Worm (Caenorhabditis elegans) whole organism, young adult: ENCODE measurements around the gene tbx-8.

Experiments used
- B0019.2 ChIP-seq: fragments of 200-800 bp; sonication (Bioruptor generic); conservative IDR thresholded peaks from 2 replicates; pipeline ENCODE4 v1.3.6; 2022; ENCODE audit warnings: missing genetic modification reagents, missing genetic modification characterization, missing compliant biosample characterization
- B0336.3 ChIP-seq: fragments of 200-800 bp; sonication (Bioruptor generic); IDR thresholded peaks from 2 replicates; pipeline ENCODE4 v1.3.6; 2022; ENCODE audit warnings: missing genetic modification characterization, missing compliant biosample characterization
- C06A6.2 ChIP-seq: fragments of 200-800 bp; sonication (Bioruptor generic); conservative IDR thresholded peaks from 2 replicates; pipeline ENCODE4 v1.3.6; 2022; ENCODE audit warnings: missing genetic modification characterization, missing compliant biosample characterization
- F33H1.4 ChIP-seq: fragments of 200-800 bp; sonication (Bioruptor generic); IDR thresholded peaks from 2 replicates; pipeline ENCODE4 v1.3.6; 2022; ENCODE audit warnings: missing genetic modification reagents, missing genetic modification characterization, missing compliant biosample characterization
- F49E8.2 ChIP-seq: sonication (generic microtip); optimal IDR thresholded peaks from 3 replicates; lab custom pipeline; 2017; ENCODE audit warnings: missing genetic modification characterization, mild to moderate bottlenecking, missing compliant biosample characterization, antibody characterized with exemption, moderate library complexity; ENCODE audit not compliant: insufficient read depth
- F52B5.7 ChIP-seq: sonication (generic microtip); optimal IDR thresholded peaks from 2 replicates; lab custom pipeline; 2016; ENCODE audit warnings: mild to moderate bottlenecking, missing genetic modification characterization, missing compliant biosample characterization
- F55B11.4 ChIP-seq: sonication (generic microtip); optimal IDR thresholded peaks from 2 replicates; lab custom pipeline; 2016; ENCODE audit warnings: missing compliant biosample characterization, missing genetic modification characterization, borderline replicate concordance; ENCODE audit not compliant: insufficient read depth
- K12H6.12 ChIP-seq: fragments of 200-800 bp; sonication (Bioruptor generic); optimal IDR thresholded peaks from 2 replicates; lab custom pipeline; 2018; ENCODE audit warnings: mild to moderate bottlenecking, missing genetic modification characterization, missing compliant biosample characterization
- T26A5.8 ChIP-seq: sonication (generic microtip); optimal IDR thresholded peaks from 2 replicates; lab custom pipeline; 2016; ENCODE audit warnings: missing genetic modification characterization, missing compliant biosample characterization
- Y95B8A.8 ChIP-seq: fragments of 200-800 bp; sonication (Bioruptor generic); IDR thresholded peaks from 2 replicates; pipeline ENCODE4 v1.3.6; 2022; ENCODE audit warnings: missing genetic modification reagents, missing genetic modification characterization, missing compliant biosample characterization
- ZK185.1 ChIP-seq: sonication (generic microtip); optimal IDR thresholded peaks from 2 replicates; lab custom pipeline; 2016; ENCODE audit warnings: mild to moderate bottlenecking, missing genetic modification characterization, missing compliant biosample characterization; ENCODE audit not compliant: poor library complexity, severe bottlenecking
- ama-1 ChIP-seq, 3 experiments: fragments of 150-350 bp in 1 of 3; sonication (generic microtip) in 2 of 3; optimal IDR thresholded peaks; 2 replicates each; lab custom pipeline; 2014 to 2018; ENCODE audit warnings: missing biosample characterization in 2 of 3, missing genetic modification characterization in 2 of 3, missing genetic modification reagents in 2 of 3
- aptf-2 ChIP-seq: fragments of 200-800 bp; sonication (Bioruptor generic); conservative IDR thresholded peaks from 2 replicates; pipeline ENCODE4 v1.3.6; 2022; ENCODE audit warnings: missing genetic modification reagents, missing genetic modification characterization, missing compliant biosample characterization
- aptf-3 ChIP-seq: fragments of 200-800 bp; sonication (Bioruptor generic); IDR thresholded peaks from 2 replicates; pipeline ENCODE4 v1.3.6; 2022; ENCODE audit warnings: missing genetic modification characterization, missing compliant biosample characterization
- atf-7 ChIP-seq: sonication (generic microtip); optimal IDR thresholded peaks from 2 replicates; lab custom pipeline; 2017; ENCODE audit warnings: mild to moderate bottlenecking, missing genetic modification characterization, missing compliant biosample characterization
- attf-5 ChIP-seq: fragments of 200-800 bp; sonication (Bioruptor generic); optimal IDR thresholded peaks from 2 replicates; lab custom pipeline; 2018; ENCODE audit warnings: mild to moderate bottlenecking, missing genetic modification characterization, missing compliant biosample characterization
- attf-6 ChIP-seq: fragments of 200-800 bp; sonication (Bioruptor generic); IDR thresholded peaks from 2 replicates; pipeline ENCODE4 v1.3.6; 2022; ENCODE audit warnings: missing genetic modification reagents, missing genetic modification characterization, missing compliant biosample characterization
- cebp-1 ChIP-seq, 2 experiments: fragments of 200-800 bp in 1 of 2; sonication (Bioruptor generic) in 1 of 2; sonication (generic microtip) in 1 of 2; IDR thresholded peaks in 1 of 2; optimal IDR thresholded peaks in 1 of 2; 2 replicates each; pipeline versions ENCODE4 v1.3.6 to Lab custom; 2017 to 2022; ENCODE audit warnings: missing compliant biosample characterization in 2 of 2, missing genetic modification characterization in 2 of 2, mild to moderate bottlenecking in 1 of 2, missing genetic modification reagents in 1 of 2, moderate library complexity in 1 of 2
- ceh-100 ChIP-seq: fragments of 200-800 bp; sonication (Bioruptor generic); IDR thresholded peaks from 2 replicates; pipeline ENCODE4 v1.3.6; 2022; ENCODE audit warnings: missing genetic modification reagents, missing genetic modification characterization, missing compliant biosample characterization
- chd-7 ChIP-seq: sonication (generic microtip); optimal IDR thresholded peaks from 2 replicates; lab custom pipeline; 2016; ENCODE audit warnings: mild to moderate bottlenecking, missing genetic modification characterization, moderate library complexity, missing compliant biosample characterization
- ets-4 ChIP-seq: fragments of 200-800 bp; sonication (Bioruptor generic); optimal IDR thresholded peaks from 2 replicates; lab custom pipeline; 2018; ENCODE audit warnings: mild to moderate bottlenecking, missing genetic modification characterization, missing compliant biosample characterization
- hlh-12 ChIP-seq: sonication (generic microtip); optimal IDR thresholded peaks from 2 replicates; lab custom pipeline; 2016; ENCODE audit warnings: missing genetic modification characterization, missing compliant biosample characterization
- hlh-26 ChIP-seq: fragments of 200-800 bp; sonication (Bioruptor generic); conservative IDR thresholded peaks from 2 replicates; pipeline ENCODE4 v1.3.6; 2022; ENCODE audit warnings: missing genetic modification reagents, missing genetic modification characterization, missing compliant biosample characterization
- hmg-1.2 ChIP-seq: fragments of 200-800 bp; sonication (Bioruptor generic); IDR thresholded peaks from 2 replicates; pipeline ENCODE4 v1.3.6; 2022; ENCODE audit warnings: missing genetic modification reagents, missing genetic modification characterization, missing compliant biosample characterization
- hsf-1 ChIP-seq: fragments of 200-800 bp; sonication (Bioruptor generic); IDR thresholded peaks from 2 replicates; pipeline ENCODE4 v1.3.6; 2022; ENCODE audit warnings: missing genetic modification reagents, missing genetic modification characterization, missing compliant biosample characterization
- lag-1 ChIP-seq: fragments of 200-800 bp; sonication (Bioruptor generic); IDR thresholded peaks from 2 replicates; pipeline ENCODE4 v1.3.6; 2022; ENCODE audit warnings: missing genetic modification reagents, missing genetic modification characterization, missing compliant biosample characterization
- lin-35 ChIP-seq, 3 experiments: fragments of 150-350 bp in 2 of 3; sonication (generic microtip) in 1 of 3; optimal IDR thresholded peaks; 2 replicates each; lab custom pipeline; 2014 to 2018; ENCODE audit warnings: missing biosample characterization in 3 of 3, missing genetic modification characterization in 3 of 3, missing genetic modification reagents in 3 of 3
- lsl-1 ChIP-seq: fragments of 200-800 bp; sonication (Bioruptor generic); optimal IDR thresholded peaks from 2 replicates; lab custom pipeline; 2018; ENCODE audit warnings: mild to moderate bottlenecking, missing genetic modification characterization, moderate library complexity, missing compliant biosample characterization
- madf-10 ChIP-seq: sonication (generic microtip); optimal IDR thresholded peaks from 2 replicates; lab custom pipeline; 2016; ENCODE audit warnings: mild to moderate bottlenecking, missing genetic modification characterization, missing compliant biosample characterization
- mel-28 ChIP-seq: sonication (generic microtip); optimal IDR thresholded peaks from 2 replicates; lab custom pipeline; 2016; ENCODE audit warnings: borderline replicate concordance, mild to moderate bottlenecking, missing genetic modification characterization, missing compliant biosample characterization
- mxl-1 ChIP-seq: sonication (generic microtip); optimal IDR thresholded peaks from 2 replicates; lab custom pipeline; 2016; ENCODE audit warnings: missing genetic modification characterization, missing compliant biosample characterization
- nfya-1 ChIP-seq: sonication (generic microtip); optimal IDR thresholded peaks from 2 replicates; lab custom pipeline; 2017; ENCODE audit warnings: antibody characterized with exemption, missing compliant biosample characterization, missing genetic modification characterization, borderline replicate concordance; ENCODE audit not compliant: insufficient read depth
- nfyb-1 ChIP-seq: fragments of 200-800 bp; sonication (Bioruptor generic); IDR thresholded peaks from 2 replicates; pipeline ENCODE4 v1.3.6; 2022; ENCODE audit warnings: missing genetic modification reagents, missing genetic modification characterization, missing compliant biosample characterization
- nhr-27 ChIP-seq: fragments of 200-800 bp; sonication (Bioruptor generic); optimal IDR thresholded peaks from 2 replicates; lab custom pipeline; 2018; ENCODE audit warnings: mild to moderate bottlenecking, missing genetic modification characterization, moderate library complexity, missing compliant biosample characterization
- nhr-90 ChIP-seq: sonication (generic microtip); optimal IDR thresholded peaks from 2 replicates; lab custom pipeline; 2016; ENCODE audit warnings: missing genotype, mild to moderate bottlenecking, missing genetic modification characterization, missing compliant biosample characterization
- pbrm-1 ChIP-seq: fragments of 200-800 bp; sonication (Bioruptor generic); IDR thresholded peaks from 2 replicates; pipeline ENCODE4 v1.3.6; 2022; ENCODE audit warnings: missing genetic modification reagents, missing genetic modification characterization, missing compliant biosample characterization
- pha-4 ChIP-seq: fragments of 150-350 bp; sonication (generic microtip); optimal IDR thresholded peaks from 2 replicates; lab custom pipeline; 2014; ENCODE audit warnings: missing biosample characterization, missing genetic modification reagents, missing genetic modification characterization
- rec-8 ChIP-seq, 2 experiments: sonication (generic microtip); optimal IDR thresholded peaks; 2 replicates each; lab custom pipeline; 2016; ENCODE audit warnings: mild to moderate bottlenecking in 2 of 2, missing genetic modification characterization in 2 of 2, missing genetic modification reagents in 2 of 2, missing genotype in 2 of 2, missing biosample characterization in 1 of 2, missing compliant biosample characterization in 1 of 2, moderate library complexity in 1 of 2
- rpc-1 ChIP-seq, 2 experiments: fragments of 150-350 bp in 1 of 2; sonication (generic microtip) in 1 of 2; optimal IDR thresholded peaks; 2 replicates each; lab custom pipeline; 2014 to 2018; ENCODE audit warnings: missing biosample characterization in 1 of 2, missing genetic modification characterization in 1 of 2, missing genetic modification reagents in 1 of 2, missing genotype in 1 of 2
- tbp1 ChIP-seq: fragments of 200-800 bp; sonication (Bioruptor generic); optimal IDR thresholded peaks from 2 replicates; lab custom pipeline; 2018; ENCODE audit warnings: mild to moderate bottlenecking, missing genetic modification characterization, missing compliant biosample characterization
- tbx-9 ChIP-seq: sonication (generic microtip); optimal IDR thresholded peaks from 2 replicates; lab custom pipeline; 2016; ENCODE audit warnings: borderline replicate concordance, missing genetic modification characterization, inconsistent platforms, missing compliant biosample characterization
- ztf-18 ChIP-seq: sonication (generic microtip); optimal IDR thresholded peaks from 2 replicates; lab custom pipeline; 2016; ENCODE audit warnings: missing genotype, mild to moderate bottlenecking, missing genetic modification characterization, missing compliant biosample characterization
- ztf-22 ChIP-seq: fragments of 200-800 bp; sonication (Bioruptor generic); optimal IDR thresholded peaks from 2 replicates; lab custom pipeline; 2018; ENCODE audit warnings: mild to moderate bottlenecking, missing genetic modification characterization, moderate library complexity, missing compliant biosample characterization
- ztf-25 ChIP-seq: fragments of 200-800 bp; sonication (Bioruptor generic); IDR thresholded peaks from 2 replicates; pipeline ENCODE4 v1.3.6; 2022; ENCODE audit warnings: missing genetic modification reagents, missing genetic modification characterization, missing compliant biosample characterization
- ztf-26 ChIP-seq: sonication (generic microtip); optimal IDR thresholded peaks from 2 replicates; lab custom pipeline; 2017; ENCODE audit warnings: missing genetic modification characterization, missing compliant biosample characterization

Gene tbx-8

ce11 chrIII:10331232-10331631, 15.9 kb upstream of the tbx-8 start:
- TF ChIP-seq F49E8.2 (no peak), lin-35 (GFP tag; optimal IDR thresholded peaks at IDR 0.05; lab: Kevin White, UChicago) (peak in 1 of 3 experiments; percentile 11), rec-8 (tag; optimal IDR thresholded peaks at IDR 0.05; lab: Kevin White, UChicago) (no peak), attf-5 (GFP tag; lab: Kevin White, UChicago) (peak; percentile 6), cebp-1 (GFP tag; IDR thresholded peaks at IDR 0.05; lab: Robert Waterston, UW) (peak; percentile 64; the same call in 1 of the 2 replicates), cebp-1 (tag; optimal IDR thresholded peaks at IDR 0.05; lab: Kevin White, UChicago) (peak; percentile 94), pha-4 (no peak), tbx-9 (peak; percentile 56), aptf-2 (no peak), F33H1.4 (GFP tag; lab: Robert Waterston, UW) (no peak), mxl-1 (tag; lab: Kevin White, UChicago) (no peak), B0336.3 (0 out of 2 replicates have a peak, but pooled peaks have one; percentile 29), atf-7 (tag; lab: Kevin White, UChicago) (no peak), nfya-1 (tag; lab: Kevin White, UChicago) (no peak), hlh-12 (no peak), ceh-100 (no peak), ets-4 (GFP tag; lab: Kevin White, UChicago) (no peak), nfyb-1 (GFP tag; lab: Robert Waterston, UW) (0 out of 2 replicates have a peak, but pooled peaks have one; percentile 37), pbrm-1 (no peak), hsf-1 (peak; percentile 70; the same call in 1 of the 2 replicates), ztf-22 (no peak), hmg-1.2 (no peak; the same call in 1 of the 2 replicates), madf-10 (no peak), F55B11.4 (no peak)

ce11 chrIII:10332560-10332959, 14.6 kb upstream of the tbx-8 start, which contains the start of gene T07C4.12:
Gene T07C4.12 (minus strand): TSS chrIII:10332660.
- TF ChIP-seq T26A5.8 (tag; lab: Kevin White, UChicago) (no peak), C06A6.2 (GFP tag; lab: Robert Waterston, UW) (no peak), hmg-1.2 (no peak), ztf-25 (GFP tag; lab: Robert Waterston, UW) (no peak), hsf-1 (no peak), ama-1 (optimal IDR thresholded peaks at IDR 0.05; lab: Kevin White, UChicago) (no peak), ama-1 (GFP tag; optimal IDR thresholded peaks at IDR 0.05; lab: Kevin White, UChicago) (no peak), lin-35 (GFP tag; optimal IDR thresholded peaks at IDR 0.05; lab: Kevin White, UChicago) (no peak)

- peak; percentile 51 for TF ChIP-seq ZK185.1 (tag; lab: Kevin White, UChicago)
- peak; percentile 98 for TF ChIP-seq ztf-18 (tag; lab: Kevin White, UChicago)
- no peak for TF ChIP-seq attf-6
- no peak for TF ChIP-seq nhr-27 (tag; lab: Kevin White, UChicago)
- no peak for TF ChIP-seq Y95B8A.8
- no peak for TF ChIP-seq T26A5.8 (tag; lab: Kevin White, UChicago)
- no peak for TF ChIP-seq F52B5.7 (tag; lab: Kevin White, UChicago)
- no peak for TF ChIP-seq mel-28 (tag; lab: Kevin White, UChicago)
- TF ChIP-seq B0019.2 = no peak
- no peak for TF ChIP-seq hlh-26 (GFP tag; lab: Robert Waterston, UW)
- TF ChIP-seq lag-1 (GFP tag; lab: Robert Waterston, UW) = no peak
- peak; percentile 85 for TF ChIP-seq ztf-26
- peak; percentile 66 for TF ChIP-seq tbp1
- TF ChIP-seq F49E8.2 = no peak
- TF ChIP-seq chd-7 = peak; percentile 0
- peak; percentile 55 for TF ChIP-seq K12H6.12 (tag; lab: Kevin White, UChicago)
- TF ChIP-seq lsl-1 = peak; percentile 81
- TF ChIP-seq F33H1.4 (GFP tag; lab: Robert Waterston, UW) = peak; percentile 76
- TF ChIP-seq aptf-3 (GFP tag; lab: Robert Waterston, UW) = no peak
- TF ChIP-seq nhr-90 (tag; lab: Kevin White, UChicago) = no peak
- no peak for TF ChIP-seq rpc-1 (optimal IDR thresholded peaks at IDR 0.05; lab: Kevin White, UChicago)
- no peak for TF ChIP-seq rpc-1 (tag; optimal IDR thresholded peaks at IDR 0.05; lab: Kevin White, UChicago)
Observed at ce11 chrIII:10333961-10334542, 13.1 kb upstream of the tbx-8 start, which contains the start of the genes jmjd-4 and mev-1. Gene jmjd-4 (minus strand): TSS chrIII:10334018. Gene mev-1 (plus strand): TSS chrIII:10334277.
